1 fruit fly cellular context compared by ENCODE assay signal in the genomic region with DNA sequence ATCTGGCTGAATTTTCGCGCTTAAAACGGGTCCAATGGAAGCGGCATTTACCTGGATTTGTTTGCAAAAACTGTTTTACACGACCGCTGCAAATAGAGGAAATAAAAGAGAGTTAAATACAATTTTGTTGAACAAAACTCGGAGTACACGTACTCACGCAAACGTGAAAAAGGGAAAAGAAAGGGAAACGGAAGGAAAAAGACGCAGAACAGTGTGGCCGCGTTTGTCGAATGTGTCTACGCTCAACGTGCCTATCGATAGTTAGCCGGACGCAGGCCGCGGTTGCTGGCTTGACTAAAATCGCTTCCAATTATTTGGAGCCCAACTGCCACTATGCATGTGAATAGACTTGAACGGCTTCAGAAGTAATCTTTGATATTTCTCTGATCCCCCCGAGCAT.
TF ChIP-seq lines count a peak whose summit lies in the region.

Gene RpS15Aa, minus strand, starts transcription at position 252 of the 400 bp plus-strand sequence.

TF ChIP-seq in whole organism, embryonic, 481 proteins besides CTCF, POLR2A, EP300 and RAD21 (continued from another document):
- TF ChIP-seq wdn (GFP tag; IDR thresholded peaks at IDR 0.05; lab: Robert Waterston, UW), result peak; percentile 57; the same call in 1 of the 2 replicates
- peak; percentile 90 for TF ChIP-seq CG9876 (GFP tag; optimal IDR thresholded peaks at IDR 0.05; lab: Kevin White, UChicago)
- TF ChIP-seq dmrt11E (tag; optimal IDR thresholded peaks at IDR 0.05; lab: Kevin White, UChicago), result peak; percentile 41
- TF ChIP-seq CG2120 (GFP tag; optimal IDR thresholded peaks at IDR 0.05; lab: Kevin White, UChicago), result peak; percentile 34
- no peak for TF ChIP-seq Gsc (GFP tag; IDR thresholded peaks at IDR 0.05; lab: Robert Waterston, UW)
- TF ChIP-seq sqz (GFP tag; optimal IDR thresholded peaks at IDR 0.05; lab: Kevin White, UChicago), result peak; percentile 82
- peak; percentile 54 for TF ChIP-seq Oaz (GFP tag; IDR thresholded peaks at IDR 0.05; lab: Robert Waterston, UW)
- TF ChIP-seq tin (GFP tag; optimal IDR thresholded peaks at IDR 0.05; lab: Kevin White, UChicago), result peak; percentile 39
- peak; percentile 70 for TF ChIP-seq ssp (GFP tag; IDR thresholded peaks at IDR 0.05; lab: Robert Waterston, UW)
- TF ChIP-seq Sox102F (GFP tag; optimal IDR thresholded peaks at IDR 0.05; lab: Kevin White, UChicago), result no peak
- TF ChIP-seq CG6272 (GFP tag; IDR thresholded peaks at IDR 0.05; lab: Robert Waterston, UW), result peak; percentile 78
- no peak for TF ChIP-seq CG15073 (GFP tag; optimal IDR thresholded peaks at IDR 0.05; lab: Kevin White, UChicago)
- TF ChIP-seq MTF-1 (GFP tag; optimal IDR thresholded peaks at IDR 0.05; lab: Kevin White, UChicago; ENCODE audit: borderline replicate concordance), result peak; percentile 91
- peak; percentile 49 for TF ChIP-seq CG18262 (tag; optimal IDR thresholded peaks at IDR 0.05; lab: Kevin White, UChicago)
- TF ChIP-seq CG7556 (GFP tag; optimal IDR thresholded peaks at IDR 0.05; lab: Kevin White, UChicago), result no peak
